Fruit fly (Drosophila melanogaster) whole organism, embryonic: ENCODE results near the gene wit.

Experiments
- Bdp1 ChIP-seq: fragments of 200-800 bp; sonication (Bioruptor generic); optimal IDR thresholded peaks from 3 replicates; lab custom pipeline; 2016; ENCODE audit warnings: missing biosample characterization, missing genetic modification characterization
- CG10147 ChIP-seq: fragments of 200-800 bp; sonication (Bioruptor generic); optimal IDR thresholded peaks from 2 replicates; lab custom pipeline; 2019; ENCODE audit warnings: missing biosample characterization, mild to moderate bottlenecking, missing genetic modification characterization, moderate library complexity
- CG11085 ChIP-seq: fragments of 200-800 bp; sonication (Bioruptor generic); IDR thresholded peaks from 2 replicates; pipeline ENCODE4 v1.3.6; 2022; ENCODE audit warnings: missing biosample characterization, missing genetic modification characterization
- CG12769 ChIP-seq: fragments of 200-800 bp; sonication (Bioruptor generic); optimal IDR thresholded peaks from 2 replicates; lab custom pipeline; 2019; ENCODE audit warnings: missing biosample characterization, mild to moderate bottlenecking, missing genetic modification characterization, moderate library complexity
- CG12942 ChIP-seq: fragments of 200-800 bp; sonication (Bioruptor generic); optimal IDR thresholded peaks from 3 replicates; lab custom pipeline; 2016; ENCODE audit warnings: missing biosample characterization, missing genetic modification characterization
- CG13775 ChIP-seq: fragments of 200-800 bp; sonication (Bioruptor generic); optimal IDR thresholded peaks from 3 replicates; lab custom pipeline; 2017; ENCODE audit warnings: missing biosample characterization, mild to moderate bottlenecking, missing genetic modification characterization
- CG13894 ChIP-seq: fragments of 200-800 bp; sonication (Bioruptor generic); optimal IDR thresholded peaks from 3 replicates; lab custom pipeline; 2018; ENCODE audit warnings: missing biosample characterization, mild to moderate bottlenecking, missing genetic modification characterization, moderate library complexity
- CG1603 ChIP-seq: fragments of 200-800 bp; sonication (Bioruptor generic); optimal IDR thresholded peaks from 2 replicates; lab custom pipeline; 2019; ENCODE audit warnings: missing biosample characterization, mild to moderate bottlenecking, missing genetic modification characterization, moderate library complexity
- CG17612 ChIP-seq: fragments of 200-800 bp; sonication (Bioruptor generic); IDR thresholded peaks from 2 replicates; pipeline ENCODE4 v1.3.6; 2022; ENCODE audit warnings: missing biosample characterization, missing genetic modification characterization
- CG18619 ChIP-seq: fragments of 200-800 bp; sonication (Bioruptor generic); optimal IDR thresholded peaks from 3 replicates; lab custom pipeline; 2017; ENCODE audit warnings: missing biosample characterization, mild to moderate bottlenecking, missing genetic modification characterization
- CG2889 ChIP-seq: fragments of 200-800 bp; sonication (Bioruptor generic); IDR thresholded peaks from 3 replicates; pipeline ENCODE4 v1.3.6; 2022; ENCODE audit warnings: missing biosample characterization, missing genetic modification characterization
- CG31441 ChIP-seq: fragments of 200-800 bp; sonication (Bioruptor generic); IDR thresholded peaks from 2 replicates; pipeline ENCODE4 v1.3.6; 2022; ENCODE audit warnings: missing biosample characterization, missing genetic modification characterization
- CG3163 ChIP-seq: fragments of 200-800 bp; sonication (Bioruptor generic); optimal IDR thresholded peaks from 3 replicates; lab custom pipeline; 2016; ENCODE audit warnings: missing biosample characterization, missing genetic modification characterization
- CG33213 ChIP-seq: fragments of 200-800 bp; sonication (Bioruptor generic); optimal IDR thresholded peaks from 3 replicates; lab custom pipeline; 2016; ENCODE audit warnings: missing biosample characterization, missing genetic modification characterization
- CG3847 ChIP-seq: fragments of 200-800 bp; sonication (Bioruptor generic); IDR thresholded peaks from 2 replicates; pipeline ENCODE4 v1.3.6; 2022; ENCODE audit warnings: missing biosample characterization, missing genetic modification characterization
- CG6683 ChIP-seq: fragments of 200-800 bp; sonication (Bioruptor generic); optimal IDR thresholded peaks from 2 replicates; lab custom pipeline; 2017; ENCODE audit warnings: missing biosample characterization, mild to moderate bottlenecking, missing genetic modification characterization, missing genetic modification reagents
- CG7963 ChIP-seq: fragments of 200-800 bp; sonication (Bioruptor generic); IDR thresholded peaks from 3 replicates; pipeline ENCODE4 v1.3.6; 2022; ENCODE audit warnings: missing biosample characterization, missing genetic modification characterization; ENCODE audit not compliant: partially characterized antibody
- CG8359 ChIP-seq: fragments of 200-800 bp; sonication (Bioruptor generic); optimal IDR thresholded peaks from 2 replicates; lab custom pipeline; 2017; ENCODE audit warnings: missing biosample characterization, mild to moderate bottlenecking, missing genetic modification characterization, borderline replicate concordance
- CkIIα-i1 ChIP-seq: fragments of 200-800 bp; sonication (Bioruptor generic); IDR thresholded peaks from 2 replicates; pipeline ENCODE4 v1.3.6; 2022; ENCODE audit warnings: missing biosample characterization, missing genetic modification characterization
- CoRest ChIP-seq: fragments of 200-800 bp; sonication (Bioruptor generic); optimal IDR thresholded peaks from 3 replicates; lab custom pipeline; 2018; ENCODE audit warnings: missing biosample characterization, mild to moderate bottlenecking, missing genetic modification characterization, moderate library complexity
- Dfd ChIP-seq, 2 experiments: fragments of >200 bp; optimal IDR thresholded peaks; 2 replicates each; lab custom pipeline; 2017; ENCODE audit warnings: missing biosample characterization in 2 of 2, missing genetic modification characterization in 2 of 2
- Dp ChIP-seq: fragments of 200-800 bp; sonication (Bioruptor generic); optimal IDR thresholded peaks from 2 replicates; lab custom pipeline; 2018; ENCODE audit warnings: missing biosample characterization, mild to moderate bottlenecking, missing genetic modification characterization, moderate library complexity
- Drgx ChIP-seq: fragments of 200-800 bp; sonication (Bioruptor generic); IDR thresholded peaks from 2 replicates; pipeline ENCODE4 v1.3.6; 2022; ENCODE audit warnings: missing biosample characterization, missing genetic modification characterization
- HLH3B ChIP-seq: fragments of 200-800 bp; sonication (Bioruptor generic); IDR thresholded peaks from 2 replicates; pipeline ENCODE4 v1.3.6; 2022; ENCODE audit warnings: missing biosample characterization, missing genetic modification characterization
- HmgD ChIP-seq: fragments of 200-800 bp; sonication (Bioruptor generic); optimal IDR thresholded peaks from 3 replicates; lab custom pipeline; 2016; ENCODE audit warnings: missing biosample characterization, missing genetic modification characterization
- Lpt ChIP-seq: fragments of >200 bp; optimal IDR thresholded peaks from 2 replicates; lab custom pipeline; 2018; ENCODE audit warnings: missing biosample characterization, missing genetic modification characterization
- Sox102F ChIP-seq: fragments of 200-800 bp; sonication (Bioruptor generic); optimal IDR thresholded peaks from 2 replicates; lab custom pipeline; 2018; ENCODE audit warnings: missing biosample characterization, mild to moderate bottlenecking, missing genetic modification characterization, moderate library complexity
- Sry-β ChIP-seq: fragments of 200-800 bp; sonication (Bioruptor generic); optimal IDR thresholded peaks from 2 replicates; lab custom pipeline; 2018; ENCODE audit warnings: missing biosample characterization, mild to moderate bottlenecking, missing genetic modification characterization, moderate library complexity
- al ChIP-seq: fragments of 200-800 bp; sonication (Bioruptor generic); IDR thresholded peaks from 2 replicates; pipeline ENCODE4 v1.3.6; 2022; ENCODE audit warnings: missing biosample characterization, missing genetic modification characterization
- aop ChIP-seq: fragments of 200-800 bp; sonication (Bioruptor generic); IDR thresholded peaks from 2 replicates; pipeline ENCODE4 v1.3.6; 2022; ENCODE audit warnings: missing biosample characterization, missing genetic modification characterization
- bowl ChIP-seq: fragments of 200-800 bp; sonication (Bioruptor generic); IDR thresholded peaks from 2 replicates; pipeline ENCODE4 v1.3.6; 2022; ENCODE audit warnings: missing biosample characterization, missing genetic modification characterization
- cas ChIP-seq: fragments of 200-800 bp; sonication (Bioruptor generic); IDR thresholded peaks from 2 replicates; pipeline ENCODE4 v1.3.6; 2022; ENCODE audit warnings: missing biosample characterization, missing genetic modification characterization
- chm ChIP-seq: fragments of 200-800 bp; sonication (Bioruptor generic); IDR thresholded peaks from 2 replicates; pipeline ENCODE4 v1.3.6; 2022; ENCODE audit warnings: missing biosample characterization, missing genetic modification characterization
- danr ChIP-seq: fragments of 200-800 bp; sonication (Bioruptor generic); IDR thresholded peaks from 2 replicates; pipeline ENCODE4 v1.3.6; 2022; ENCODE audit warnings: missing biosample characterization, missing genetic modification characterization
- en ChIP-seq: fragments of 200-800 bp; sonication (Bioruptor generic); optimal IDR thresholded peaks from 2 replicates; lab custom pipeline; 2016; ENCODE audit warnings: missing biosample characterization, missing genetic modification characterization
- esg ChIP-seq: fragments of 200-800 bp; sonication (Bioruptor generic); conservative IDR thresholded peaks from 2 replicates; pipeline ENCODE4 v1.3.6; 2022; ENCODE audit warnings: missing biosample characterization, missing genetic modification characterization
- fd64A ChIP-seq: fragments of 200-800 bp; sonication (Bioruptor generic); optimal IDR thresholded peaks from 3 replicates; lab custom pipeline; 2018; ENCODE audit warnings: missing biosample characterization, mild to moderate bottlenecking, missing genetic modification characterization
- fd96Cb ChIP-seq: fragments of 200-800 bp; sonication (Bioruptor generic); optimal IDR thresholded peaks from 2 replicates; lab custom pipeline; 2018; ENCODE audit warnings: missing biosample characterization, mild to moderate bottlenecking, missing genetic modification characterization, moderate library complexity
- gsb ChIP-seq: fragments of 200-800 bp; sonication (Bioruptor generic); IDR thresholded peaks from 2 replicates; pipeline ENCODE4 v1.3.6; 2022; ENCODE audit warnings: missing biosample characterization, missing genetic modification characterization
- maf-S ChIP-seq: fragments of 200-800 bp; sonication (Bioruptor generic); optimal IDR thresholded peaks from 2 replicates; lab custom pipeline; 2016; ENCODE audit warnings: missing biosample characterization, missing genetic modification characterization
- mirr ChIP-seq: fragments of 200-800 bp; sonication (Bioruptor generic); optimal IDR thresholded peaks from 3 replicates; lab custom pipeline; 2018; ENCODE audit warnings: missing biosample characterization, mild to moderate bottlenecking, missing genetic modification characterization
- onecut ChIP-seq: fragments of 200-800 bp; sonication (Bioruptor generic); IDR thresholded peaks from 2 replicates; pipeline ENCODE4 v1.3.6; 2022; ENCODE audit warnings: missing biosample characterization, missing genetic modification characterization
- pnt ChIP-seq: fragments of 200-800 bp; sonication (Bioruptor generic); optimal IDR thresholded peaks from 3 replicates; lab custom pipeline; 2016; ENCODE audit warnings: missing biosample characterization, missing genetic modification characterization
- prd ChIP-seq, 3 experiments: fragments of >200 bp in 2 of 3; fragments of 200-800 bp in 1 of 3; sonication (Bioruptor generic) in 1 of 3; optimal IDR thresholded peaks in 2 of 3; IDR thresholded peaks in 1 of 3; 2 replicates in 2 of 3; 3 replicates in 1 of 3; pipeline versions ENCODE4 v1.3.6 to Lab custom; 2017 to 2022; ENCODE audit warnings: missing biosample characterization in 1 of 3, missing genetic modification characterization in 1 of 3
- run ChIP-seq: fragments of 200-800 bp; sonication (Bioruptor generic); optimal IDR thresholded peaks from 3 replicates; lab custom pipeline; 2018; ENCODE audit warnings: missing biosample characterization, mild to moderate bottlenecking, missing genetic modification characterization
- sens-2 ChIP-seq: fragments of 200-800 bp; sonication (Bioruptor generic); IDR thresholded peaks from 2 replicates; pipeline ENCODE4 v1.3.6; 2022; ENCODE audit warnings: missing biosample characterization, missing genetic modification characterization
- sna ChIP-seq: fragments of 200-800 bp; sonication (Bioruptor generic); IDR thresholded peaks from 2 replicates; pipeline ENCODE4 v1.3.6; 2022; ENCODE audit warnings: missing biosample characterization, missing genetic modification characterization; ENCODE audit not compliant: partially characterized antibody
- trem ChIP-seq: fragments of 200-800 bp; optimal IDR thresholded peaks from 3 replicates; lab custom pipeline; 2019; ENCODE audit warnings: missing biosample characterization, mild to moderate bottlenecking, missing genetic modification characterization, moderate library complexity
- vnd ChIP-seq: fragments of 200-800 bp; sonication (Bioruptor generic); IDR thresholded peaks from 3 replicates; pipeline ENCODE4 v1.3.6; 2022; ENCODE audit warnings: missing biosample characterization, missing genetic modification characterization; ENCODE audit not compliant: partially characterized antibody
- wor ChIP-seq: fragments of 200-800 bp; sonication (Bioruptor generic); IDR thresholded peaks from 2 replicates; pipeline ENCODE4 v1.3.6; 2022; ENCODE audit warnings: missing biosample characterization, missing genetic modification characterization
- zen ChIP-seq: fragments of 200-800 bp; sonication (Bioruptor generic); optimal IDR thresholded peaks from 3 replicates; lab custom pipeline; 2018; ENCODE audit warnings: missing biosample characterization, mild to moderate bottlenecking, missing genetic modification characterization, moderate library complexity

wit gene

dm6 chr3L:4071561-4072049 is at the start of gene wit (continued):
- no peak for TF ChIP-seq HLH3B (GFP tag; lab: Robert Waterston, UW)
- peak; percentile 12 for TF ChIP-seq Sox102F (GFP tag; lab: Kevin White, UChicago)
- no peak for TF ChIP-seq CG11085 (GFP tag; lab: Robert Waterston, UW)
- TF ChIP-seq CoRest (tag; lab: Kevin White, UChicago) = no peak
- no peak for TF ChIP-seq Sry-β
- no peak for TF ChIP-seq cas (GFP tag; lab: Robert Waterston, UW)
- TF ChIP-seq CG33213 = peak; percentile 23
- no peak for TF ChIP-seq en (GFP tag; lab: Kevin White, UChicago)
- TF ChIP-seq CG12942 (GFP tag; lab: Kevin White, UChicago) = no peak
- TF ChIP-seq Dfd (GFP tag; optimal IDR thresholded peaks at IDR 0.05; lab: Kevin White, UChicago) = no peak
- TF ChIP-seq bowl (GFP tag; lab: Robert Waterston, UW) = no peak
- no peak for TF ChIP-seq HmgD (GFP tag; lab: Kevin White, UChicago)
- no peak for TF ChIP-seq pnt (GFP tag; lab: Kevin White, UChicago)
- TF ChIP-seq fd96Cb (tag; lab: Kevin White, UChicago) = no peak
- TF ChIP-seq fd64A (GFP tag; lab: Kevin White, UChicago) = no peak
- no peak for TF ChIP-seq CG8359 (GFP tag; lab: Kevin White, UChicago)
- peak; percentile 48; the same call in 1 of the 2 replicates for TF ChIP-seq Drgx (GFP tag; lab: Robert Waterston, UW)
- TF ChIP-seq aop = no peak
- TF ChIP-seq CG18619 (GFP tag; lab: Kevin White, UChicago) = no peak
- TF ChIP-seq danr (GFP tag; lab: Robert Waterston, UW) = no peak
- TF ChIP-seq chm (GFP tag; lab: Robert Waterston, UW) = peak; percentile 83
- TF ChIP-seq Bdp1 (GFP tag; lab: Kevin White, UChicago) = no peak
- no peak for TF ChIP-seq CG6683 (GFP tag; lab: Kevin White, UChicago)
- TF ChIP-seq sna = peak; percentile 70
- no peak for TF ChIP-seq sens-2 (GFP tag; lab: Robert Waterston, UW)
- TF ChIP-seq esg (GFP tag; lab: Robert Waterston, UW) = no peak
- TF ChIP-seq gsb = no peak
- no peak for TF ChIP-seq vnd (GFP tag; lab: Robert Waterston, UW)
- no peak for TF ChIP-seq CG2889
- TF ChIP-seq Dp (GFP tag; lab: Kevin White, UChicago) = peak; percentile 6
- no peak for TF ChIP-seq wor (GFP tag; lab: Robert Waterston, UW)
- TF ChIP-seq CG13894 (tag; lab: Kevin White, UChicago) = no peak
- TF ChIP-seq CG7963 (GFP tag; lab: Robert Waterston, UW) = no peak
- TF ChIP-seq al = no peak
- no peak for TF ChIP-seq zen (tag; lab: Kevin White, UChicago)
- TF ChIP-seq CG1603 (tag; lab: Kevin White, UChicago) = no peak
- TF ChIP-seq CG3163 (GFP tag; lab: Kevin White, UChicago) = peak; percentile 87
- TF ChIP-seq trem (tag; lab: Kevin White, UChicago) = no peak
- peak; percentile 90 for TF ChIP-seq CG12769 (tag; lab: Kevin White, UChicago)
- no peak for TF ChIP-seq run (tag; lab: Kevin White, UChicago)
- TF ChIP-seq CG17612 (GFP tag; lab: Robert Waterston, UW) = no peak
- no peak for TF ChIP-seq CG13775 (GFP tag; lab: Kevin White, UChicago)
- peak; percentile 27 for TF ChIP-seq mirr (GFP tag; lab: Kevin White, UChicago)
- no peak for TF ChIP-seq CG31441 (GFP tag; lab: Robert Waterston, UW)
- TF ChIP-seq CG3847 (GFP tag; lab: Robert Waterston, UW) = no peak
- no peak for TF ChIP-seq maf-S (GFP tag; lab: Kevin White, UChicago)
- TF ChIP-seq Lpt (GFP tag; lab: Kevin White, UChicago) = no peak
- no peak for TF ChIP-seq onecut (GFP tag; lab: Robert Waterston, UW)
- TF ChIP-seq CkIIα-i1 (GFP tag; lab: Robert Waterston, UW) = no peak
- no peak for TF ChIP-seq CG10147 (GFP tag; lab: Kevin White, UChicago)
- no peak for TF ChIP-seq prd (optimal IDR thresholded peaks at IDR 0.05; lab: Kevin White, UChicago)
- no peak for TF ChIP-seq prd (GFP tag; IDR thresholded peaks at IDR 0.05; lab: Robert Waterston, UW)
